Worm (Caenorhabditis elegans) whole organism, L4 larva: ENCODE data around the gene ceh-88.

Source experiments
- D1046.2 ChIP-seq: fragments of 200-800 bp; sonication (Bioruptor generic); IDR thresholded peaks from 2 replicates; pipeline ENCODE4 v1.3.6; 2022; ENCODE audit warnings: missing genetic modification characterization, missing compliant biosample characterization
- F26F4.8 ChIP-seq: fragments of 200-800 bp; sonication (Bioruptor generic); conservative IDR thresholded peaks from 2 replicates; pipeline ENCODE4 v1.3.6; 2022; ENCODE audit warnings: missing genetic modification characterization, missing compliant biosample characterization
- R02D3.7 ChIP-seq: fragments of 150-350 bp; sonication (generic microtip); optimal IDR thresholded peaks from 3 replicates; lab custom pipeline; 2014; ENCODE audit warnings: missing biosample characterization, missing genetic modification characterization
- Y75B8A.6 ChIP-seq: fragments of 200-800 bp; sonication (Bioruptor generic); IDR thresholded peaks from 2 replicates; pipeline ENCODE4 v1.3.6; 2022; ENCODE audit warnings: missing genetic modification reagents, missing genetic modification characterization, missing compliant biosample characterization
- ama-1 ChIP-seq: fragments of 150-350 bp; optimal IDR thresholded peaks from 2 replicates; lab custom pipeline; 2014; ENCODE audit warnings: inconsistent platforms, mixed read lengths
- attf-4 ChIP-seq: sonication (generic microtip); optimal IDR thresholded peaks from 3 replicates; lab custom pipeline; 2017; ENCODE audit warnings: missing biosample characterization, missing genetic modification characterization
- ceh-20 ChIP-seq: fragments of 200-800 bp; sonication (Bioruptor generic); IDR thresholded peaks from 2 replicates; pipeline ENCODE4 v1.3.6; 2022; ENCODE audit warnings: missing genetic modification reagents, missing genetic modification characterization, missing compliant biosample characterization
- ceh-82 ChIP-seq: sonication (generic microtip); optimal IDR thresholded peaks from 2 replicates; lab custom pipeline; 2017; ENCODE audit warnings: missing biosample characterization, missing genetic modification characterization
- daf-19 ChIP-seq: fragments of 200-800 bp; sonication (Bioruptor generic); conservative IDR thresholded peaks from 2 replicates; pipeline ENCODE4 v1.3.6; 2022; ENCODE audit warnings: missing genetic modification characterization, missing compliant biosample characterization
- daf-8 ChIP-seq: fragments of 200-800 bp; sonication (Bioruptor generic); IDR thresholded peaks from 2 replicates; pipeline ENCODE4 v1.3.6; 2022; ENCODE audit warnings: missing genetic modification characterization, missing compliant biosample characterization
- dmd-6 ChIP-seq: fragments of 200-800 bp; sonication (Bioruptor generic); IDR thresholded peaks from 2 replicates; pipeline ENCODE4 v1.3.6; 2022; ENCODE audit warnings: missing genetic modification reagents, missing genetic modification characterization, missing compliant biosample characterization
- dmd-8 ChIP-seq: fragments of 200-800 bp; sonication (Bioruptor generic); IDR thresholded peaks from 2 replicates; pipeline ENCODE4 v1.3.6; 2022; ENCODE audit warnings: missing genetic modification characterization, missing compliant biosample characterization
- dmd-9 ChIP-seq: fragments of 200-800 bp; sonication (Bioruptor generic); IDR thresholded peaks from 2 replicates; pipeline ENCODE4 v1.3.6; 2022; ENCODE audit warnings: missing genetic modification reagents, missing genetic modification characterization, missing compliant biosample characterization
- dpl-1 ChIP-seq: fragments of 150-350 bp; optimal IDR thresholded peaks from 2 replicates; lab custom pipeline; 2014; ENCODE audit warnings: missing biosample characterization, missing genetic modification reagents, missing genetic modification characterization
- duxl-1 ChIP-seq: sonication (generic microtip); optimal IDR thresholded peaks from 2 replicates; lab custom pipeline; 2016; ENCODE audit warnings: mild to moderate bottlenecking, missing genetic modification characterization, moderate library complexity, missing compliant biosample characterization; ENCODE audit not compliant: poor library complexity
- egl-27 ChIP-seq: sonication (generic microtip); optimal IDR thresholded peaks from 3 replicates; lab custom pipeline; 2017; ENCODE audit warnings: missing biosample characterization, missing genetic modification reagents, missing genetic modification characterization
- egl-43 ChIP-seq: fragments of 200-800 bp; sonication (Bioruptor generic); IDR thresholded peaks from 2 replicates; pipeline ENCODE4 v1.3.6; 2022; ENCODE audit warnings: missing genetic modification reagents, missing genetic modification characterization, missing compliant biosample characterization
- fkh-10 ChIP-seq: fragments of 150-350 bp; optimal IDR thresholded peaks from 2 replicates; lab custom pipeline; 2014; ENCODE audit warnings: missing biosample characterization, missing genetic modification reagents, missing genetic modification characterization
- hlh-30 ChIP-seq: sonication (generic microtip); optimal IDR thresholded peaks from 2 replicates; lab custom pipeline; 2017; ENCODE audit warnings: antibody characterized with exemption, mild to moderate bottlenecking, missing genetic modification characterization, missing compliant biosample characterization; ENCODE audit not compliant: insufficient read depth
- jun-1 ChIP-seq: fragments of 150-350 bp; optimal IDR thresholded peaks from 2 replicates; lab custom pipeline; 2014; ENCODE audit warnings: missing biosample characterization, missing genetic modification reagents, missing genetic modification characterization
- lim-7 ChIP-seq: fragments of 200-800 bp; sonication (Bioruptor generic); IDR thresholded peaks from 2 replicates; pipeline ENCODE4 v1.3.6; 2022; ENCODE audit warnings: missing genetic modification characterization, missing compliant biosample characterization
- lin-15B ChIP-seq: fragments of 150-350 bp; sonication (generic microtip); optimal IDR thresholded peaks from 3 replicates; lab custom pipeline; 2014; ENCODE audit warnings: missing biosample characterization, missing genetic modification characterization
- lin-29 ChIP-seq: fragments of 200-800 bp; sonication (Bioruptor generic); IDR thresholded peaks from 2 replicates; pipeline ENCODE4 v1.3.6; 2022; ENCODE audit warnings: missing genetic modification reagents, missing genetic modification characterization, missing compliant biosample characterization
- madf-9 ChIP-seq: fragments of 200-800 bp; sonication (Bioruptor generic); conservative IDR thresholded peaks from 2 replicates; pipeline ENCODE4 v1.3.6; 2022; ENCODE audit warnings: missing genetic modification reagents, missing genetic modification characterization, missing compliant biosample characterization
- mep-1 ChIP-seq: fragments of 150-350 bp; sonication (generic microtip); optimal IDR thresholded peaks from 3 replicates; lab custom pipeline; 2014; ENCODE audit warnings: missing biosample characterization, missing genetic modification characterization
- mes-2 ChIP-seq: sonication (generic microtip); optimal IDR thresholded peaks from 2 replicates; lab custom pipeline; 2016; ENCODE audit warnings: missing genotype, mild to moderate bottlenecking, missing genetic modification characterization, missing compliant biosample characterization; ENCODE audit not compliant: poor library complexity, severe bottlenecking
- nhr-10 ChIP-seq: fragments of 150-350 bp; optimal IDR thresholded peaks from 2 replicates; lab custom pipeline; 2014; ENCODE audit warnings: missing biosample characterization, missing genetic modification characterization
- nhr-11 ChIP-seq: fragments of 150-350 bp; optimal IDR thresholded peaks from 2 replicates; lab custom pipeline; 2014; ENCODE audit warnings: missing biosample characterization, missing genetic modification characterization
- php-3 ChIP-seq: fragments of 200-800 bp; sonication (Bioruptor generic); IDR thresholded peaks from 2 replicates; pipeline ENCODE4 v1.3.6; 2022; ENCODE audit warnings: missing genetic modification reagents, missing genetic modification characterization, missing compliant biosample characterization
- rbr-2 ChIP-seq: sonication (generic microtip); optimal IDR thresholded peaks from 2 replicates; lab custom pipeline; 2016; ENCODE audit warnings: missing genotype, missing genetic modification characterization, missing compliant biosample characterization
- sdz-12 ChIP-seq: fragments of 200-800 bp; sonication (Bioruptor generic); optimal IDR thresholded peaks from 2 replicates; lab custom pipeline; 2018; ENCODE audit warnings: mild to moderate bottlenecking, missing genetic modification characterization, missing compliant biosample characterization
- snpc-1.2 ChIP-seq: fragments of 200-800 bp; sonication (Bioruptor generic); IDR thresholded peaks from 2 replicates; pipeline ENCODE4 v1.3.6; 2022; ENCODE audit warnings: missing genetic modification reagents, missing genetic modification characterization, missing compliant biosample characterization
- tag-97 ChIP-seq: fragments of 200-800 bp; sonication (Bioruptor generic); IDR thresholded peaks from 2 replicates; pipeline ENCODE4 v1.3.6; 2022; ENCODE audit warnings: missing genetic modification characterization, missing compliant biosample characterization
- tra-1 ChIP-seq: fragments of 200-800 bp; sonication (Bioruptor generic); IDR thresholded peaks from 2 replicates; pipeline ENCODE4 v1.3.6; 2022; ENCODE audit warnings: missing genetic modification reagents, missing genetic modification characterization, missing compliant biosample characterization
- unc-130 ChIP-seq: sonication (generic microtip); optimal IDR thresholded peaks from 2 replicates; lab custom pipeline; 2016; ENCODE audit warnings: missing genetic modification reagents, missing genetic modification characterization, missing compliant biosample characterization
- unc-39 ChIP-seq: sonication (generic microtip); optimal IDR thresholded peaks from 2 replicates; lab custom pipeline; 2017; ENCODE audit warnings: missing biosample characterization, missing genetic modification characterization
- vab-7 ChIP-seq: fragments of 200-800 bp; sonication (Bioruptor generic); IDR thresholded peaks from 2 replicates; pipeline ENCODE4 v1.3.6; 2022; ENCODE audit warnings: missing genetic modification reagents, missing genetic modification characterization, missing compliant biosample characterization
- zag-1 ChIP-seq: fragments of 150-350 bp; optimal IDR thresholded peaks from 2 replicates; lab custom pipeline; 2014; ENCODE audit warnings: missing biosample characterization, missing genetic modification characterization
- zfp-3 ChIP-seq: fragments of 200-800 bp; sonication (Bioruptor generic); conservative IDR thresholded peaks from 2 replicates; pipeline ENCODE4 v1.3.6; 2022; ENCODE audit warnings: missing genetic modification reagents, missing genetic modification characterization, missing compliant biosample characterization
- zip-2 ChIP-seq: fragments of 150-350 bp; optimal IDR thresholded peaks from 2 replicates; lab custom pipeline; 2014; ENCODE audit warnings: missing biosample characterization, missing genetic modification characterization
- ztf-11 ChIP-seq: fragments of 150-350 bp; optimal IDR thresholded peaks from 2 replicates; lab custom pipeline; 2014; ENCODE audit warnings: missing biosample characterization, missing genetic modification characterization
- ztf-7 ChIP-seq: fragments of 150-350 bp; optimal IDR thresholded peaks from 2 replicates; lab custom pipeline; 2014; ENCODE audit warnings: missing biosample characterization, missing genetic modification characterization

The ceh-88 gene

DNA sequence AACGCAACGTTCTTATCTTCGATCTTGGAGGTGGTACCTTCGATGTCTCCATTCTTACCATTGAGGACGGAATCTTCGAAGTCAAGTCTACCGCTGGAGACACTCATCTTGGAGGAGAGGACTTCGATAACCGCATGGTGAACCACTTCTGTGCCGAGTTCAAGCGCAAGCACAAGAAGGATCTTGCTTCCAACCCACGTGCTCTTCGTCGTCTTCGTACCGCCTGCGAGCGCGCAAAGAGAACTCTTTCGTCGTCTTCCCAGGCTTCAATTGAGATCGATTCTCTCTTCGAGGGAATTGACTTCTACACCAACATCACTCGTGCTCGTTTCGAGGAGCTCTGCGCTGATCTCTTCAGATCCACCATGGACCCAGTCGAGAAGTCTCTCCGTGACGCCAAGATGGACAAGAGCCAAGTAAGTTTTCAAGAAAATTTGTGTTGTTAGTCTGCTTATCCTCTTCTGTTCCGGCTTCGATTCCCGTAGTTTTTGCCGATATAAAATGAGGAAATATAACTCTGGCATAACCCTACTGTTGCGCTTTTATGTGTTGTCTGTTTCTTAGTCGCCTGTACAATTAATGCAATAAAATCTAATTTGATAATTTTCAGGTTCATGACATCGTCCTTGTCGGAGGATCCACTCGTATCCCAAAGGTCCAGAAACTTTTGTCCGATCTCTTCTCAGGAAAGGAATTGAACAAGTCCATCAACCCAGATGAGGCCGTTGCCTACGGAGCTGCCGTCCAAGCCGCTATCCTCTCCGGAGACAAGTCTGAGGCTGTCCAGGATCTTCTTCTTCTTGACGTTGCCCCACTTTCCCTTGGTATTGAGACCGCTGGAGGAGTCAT, 49.2 kb upstream of the ceh-88 start (continued):
- TF ChIP-seq daf-19 (GFP tag; lab: Robert Waterston, UW) (peak; percentile 49; the same call in 1 of the 2 replicates), lin-15B (tag; lab: Kevin White, UChicago) (no peak), fkh-10 (GFP tag; lab: Kevin White, UChicago) (no peak), zip-2 (tag; lab: Kevin White, UChicago) (no peak), rbr-2 (no peak), vab-7 (GFP tag; lab: Robert Waterston, UW) (no peak), egl-27 (tag; lab: Kevin White, UChicago) (no peak), zag-1 (tag; lab: Kevin White, UChicago) (no peak), dpl-1 (GFP tag; lab: Kevin White, UChicago) (no peak), dmd-9 (GFP tag; lab: Robert Waterston, UW) (no peak), D1046.2 (no peak; the same call in 1 of the 2 replicates), ceh-82 (tag; lab: Kevin White, UChicago) (no peak), duxl-1 (tag; lab: Kevin White, UChicago) (no peak), nhr-11 (tag; lab: Kevin White, UChicago) (no peak), unc-130 (no peak), unc-39 (tag; lab: Kevin White, UChicago) (no peak), ceh-20 (GFP tag; lab: Robert Waterston, UW) (no peak; the same call in 1 of the 2 replicates)

DNA sequence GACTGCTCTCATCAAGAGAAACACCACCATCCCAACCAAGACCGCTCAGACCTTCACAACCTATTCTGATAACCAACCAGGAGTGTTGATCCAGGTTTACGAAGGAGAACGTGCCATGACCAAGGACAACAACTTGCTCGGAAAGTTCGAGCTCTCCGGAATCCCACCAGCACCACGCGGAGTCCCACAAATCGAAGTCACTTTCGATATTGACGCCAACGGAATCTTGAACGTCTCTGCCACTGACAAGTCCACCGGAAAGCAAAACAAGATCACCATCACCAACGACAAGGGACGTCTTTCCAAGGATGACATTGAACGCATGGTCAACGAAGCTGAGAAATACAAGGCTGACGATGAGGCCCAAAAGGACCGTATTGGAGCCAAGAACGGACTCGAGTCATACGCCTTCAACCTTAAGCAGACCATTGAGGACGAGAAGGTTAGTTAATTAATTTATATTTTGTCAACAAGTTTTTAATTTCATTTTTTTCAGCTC, 48.5 kb upstream of the ceh-88 start:
- TF ChIP-seq R02D3.7 (tag; lab: Kevin White, UChicago), result no peak
- TF ChIP-seq nhr-10, result no peak
- no peak for TF ChIP-seq sdz-12 (GFP tag; lab: Kevin White, UChicago)
- 0 out of 2 replicates have a peak, but pooled peaks have one; percentile 6 for TF ChIP-seq daf-19 (GFP tag; lab: Robert Waterston, UW)
- peak; percentile 1 for TF ChIP-seq hlh-30 (tag; lab: Kevin White, UChicago)
- TF ChIP-seq zag-1 (tag; lab: Kevin White, UChicago), result no peak
- no peak for TF ChIP-seq snpc-1.2
- peak; percentile 22 for TF ChIP-seq mes-2 (tag; lab: Kevin White, UChicago)
- TF ChIP-seq rbr-2, result peak; percentile 17
- TF ChIP-seq ama-1 (lab: Kevin White, UChicago), result peak; percentile 75
- no peak for TF ChIP-seq jun-1 (tag; lab: Kevin White, UChicago)
- no peak for TF ChIP-seq tra-1
- TF ChIP-seq F26F4.8 (GFP tag; lab: Robert Waterston, UW), result 0 out of 2 replicates have a peak, but pooled peaks have one; percentile 5
- no peak for TF ChIP-seq daf-8 (GFP tag; lab: Robert Waterston, UW)
- peak; percentile 13; the same call in 1 of the 2 replicates for TF ChIP-seq dmd-6 (GFP tag; lab: Robert Waterston, UW)
- no peak for TF ChIP-seq ceh-20 (GFP tag; lab: Robert Waterston, UW)

DNA sequence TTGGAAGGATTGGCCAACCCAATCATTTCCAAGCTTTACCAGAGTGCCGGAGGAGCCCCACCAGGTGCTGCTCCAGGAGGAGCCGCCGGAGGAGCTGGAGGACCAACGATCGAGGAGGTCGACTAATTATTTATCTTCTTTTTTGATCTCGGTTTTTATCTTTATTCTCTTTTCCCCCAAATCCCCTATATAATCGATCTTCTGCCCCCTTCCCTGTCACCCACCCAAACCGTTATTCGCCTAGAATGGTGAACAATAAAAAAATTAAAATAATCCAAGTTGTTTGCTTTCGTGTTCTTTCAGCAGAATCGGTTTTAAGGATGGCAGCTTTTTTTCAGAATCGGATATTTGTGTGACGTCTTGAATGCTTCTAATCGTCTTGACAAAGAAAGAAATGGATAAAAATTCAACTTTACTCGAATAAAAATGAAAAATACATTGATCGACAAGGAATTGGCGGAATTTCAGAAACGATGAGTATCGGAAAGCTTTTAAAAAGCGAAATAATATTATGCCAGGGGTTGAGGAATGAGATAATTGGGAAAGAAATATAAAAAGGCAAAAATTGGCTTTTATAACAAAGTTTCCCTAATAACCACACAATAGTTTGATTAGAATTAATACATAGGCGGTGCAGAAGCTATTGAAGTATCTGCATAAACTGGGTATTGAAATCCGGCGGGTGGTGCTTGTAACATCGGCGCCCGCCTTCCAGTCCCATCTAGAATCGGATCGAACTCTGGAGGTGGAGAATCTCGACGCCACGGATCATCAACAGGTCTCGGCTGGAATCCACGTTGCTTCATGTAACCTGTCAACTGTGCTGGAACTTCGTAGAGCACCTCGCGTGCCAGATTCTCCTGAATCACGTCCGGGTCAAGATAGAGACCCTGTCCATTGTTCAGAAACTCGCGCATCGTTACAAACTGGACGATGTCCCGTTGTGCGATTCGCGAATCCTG, 47.6 kb upstream of the ceh-88 start:
- peak; percentile 49; the same call in 1 of the 2 replicates for TF ChIP-seq ceh-20 (GFP tag; lab: Robert Waterston, UW)
- no peak; the same call in none of the 2 replicates for TF ChIP-seq lin-29 (GFP tag; lab: Robert Waterston, UW)
- TF ChIP-seq zfp-3 (GFP tag; lab: Robert Waterston, UW), result peak; percentile 98
- TF ChIP-seq ztf-7, result peak; percentile 66
- peak; percentile 89 for TF ChIP-seq Y75B8A.6
- no peak for TF ChIP-seq tag-97 (GFP tag; lab: Robert Waterston, UW)
- peak; percentile 81 for TF ChIP-seq egl-43 (GFP tag; lab: Robert Waterston, UW)
- TF ChIP-seq egl-27 (tag; lab: Kevin White, UChicago), result no peak
- no peak; the same call in 1 of the 2 replicates for TF ChIP-seq tra-1
- TF ChIP-seq unc-130, result no peak
- peak; percentile 89 for TF ChIP-seq mep-1 (tag; lab: Kevin White, UChicago)
- peak; percentile 70 for TF ChIP-seq vab-7 (GFP tag; lab: Robert Waterston, UW)
- TF ChIP-seq attf-4 (tag; lab: Kevin White, UChicago), result peak; percentile 15
- TF ChIP-seq ztf-11 (tag; lab: Kevin White, UChicago), result no peak
- peak; percentile 75; the same call in 1 of the 2 replicates for TF ChIP-seq lim-7 (GFP tag; lab: Robert Waterston, UW)
- TF ChIP-seq dmd-8 (GFP tag; lab: Robert Waterston, UW), result peak; percentile 67
- TF ChIP-seq madf-9, result no peak; the same call in 1 of the 2 replicates
- peak; percentile 38 for TF ChIP-seq nhr-11 (tag; lab: Kevin White, UChicago)
- TF ChIP-seq dmd-9 (GFP tag; lab: Robert Waterston, UW), result no peak
- TF ChIP-seq php-3 (GFP tag; lab: Robert Waterston, UW), result peak; percentile 50; the same call in 1 of the 2 replicates
